Worm (Caenorhabditis elegans): ENCODE results near the gene K02E10.4.
A peak's percentile ranks its signal among the peaks of the same experiment; 100 is the strongest.

The K02E10.4 gene

DNA sequence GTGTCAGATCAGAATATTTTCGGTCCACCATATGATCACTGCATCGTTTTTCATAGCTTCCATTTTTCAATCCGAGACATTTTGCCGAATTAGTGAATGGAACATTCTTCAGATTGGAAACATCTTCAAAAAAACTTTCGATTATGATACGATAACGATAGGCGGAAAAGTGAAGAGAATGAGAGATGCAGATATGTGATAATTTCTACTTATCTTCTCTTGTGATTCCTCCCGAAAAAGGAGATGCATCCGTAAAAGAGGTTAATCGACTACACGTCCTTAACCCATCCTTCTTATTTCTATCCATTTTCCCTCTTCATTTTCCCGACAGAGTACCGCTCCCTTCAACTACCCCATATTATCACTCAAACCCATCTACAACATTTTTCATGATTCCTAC is at the start of gene K02E10.4:
Gene K02E10.4 (plus strand): TSS at position 186 of the 400 bp plus-strand sequence.
- TF ChIP-seq mab-5 (tag; optimal IDR thresholded peaks at IDR 0.05), result no peak
- peak; percentile 53 for TF ChIP-seq elt-1 (tag; optimal IDR thresholded peaks at IDR 0.05; ENCODE audit: borderline replicate concordance, insufficient read depth)

DNA sequence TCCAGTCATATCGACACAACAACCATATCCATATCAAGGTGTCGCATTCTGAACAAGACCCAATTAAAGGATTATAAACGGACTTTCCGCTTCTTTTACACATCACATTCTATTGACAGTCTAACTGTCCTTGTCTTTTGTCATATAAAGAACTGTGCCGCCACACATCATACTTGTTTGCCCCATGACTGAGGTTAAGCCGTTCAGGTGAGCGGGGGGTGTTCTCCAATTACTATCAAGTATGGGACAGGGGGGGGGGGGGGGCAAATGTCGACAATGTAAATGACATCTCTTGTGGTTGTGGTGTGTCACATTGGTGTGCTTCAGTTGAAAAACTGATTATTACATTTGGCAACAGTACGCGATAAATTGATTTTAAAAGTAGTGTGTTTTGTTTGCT is 49.3 kb upstream of the K02E10.4 start:
- TF ChIP-seq ham-2 (GFP tag; optimal IDR thresholded peaks at IDR 0.05) (peak; percentile 4), elt-3 (tag; optimal IDR thresholded peaks at IDR 0.05) (no peak)

DNA sequence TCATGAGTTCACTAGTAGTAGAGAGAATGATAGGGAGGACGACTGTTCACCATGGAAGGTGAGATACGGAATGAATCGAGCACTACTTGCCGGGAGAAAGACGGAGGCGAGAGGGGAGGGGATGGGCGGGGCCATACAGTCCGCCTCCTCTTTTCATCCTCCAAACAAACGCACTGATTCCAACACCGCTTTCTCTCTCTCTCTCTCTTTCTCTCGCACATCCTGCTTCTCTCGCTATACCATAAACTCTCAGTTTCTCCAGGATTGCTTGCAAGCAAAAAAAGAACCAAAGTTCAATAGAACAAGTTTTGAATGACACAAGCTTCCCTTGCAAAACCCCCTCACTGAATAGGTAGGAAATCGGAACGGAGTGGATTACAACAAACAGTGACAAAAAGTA is 47.7 kb upstream of the K02E10.4 start:
- TF ChIP-seq nhr-76 (tag; optimal IDR thresholded peaks at IDR 0.05) (no peak), elt-3 (tag; optimal IDR thresholded peaks at IDR 0.05) (no peak), blmp-1 (tag; optimal IDR thresholded peaks at IDR 0.05) (peak; percentile 13), hlh-1 (tag; optimal IDR thresholded peaks at IDR 0.05) (no peak), ham-2 (GFP tag; optimal IDR thresholded peaks at IDR 0.05) (peak; percentile 2)

DNA sequence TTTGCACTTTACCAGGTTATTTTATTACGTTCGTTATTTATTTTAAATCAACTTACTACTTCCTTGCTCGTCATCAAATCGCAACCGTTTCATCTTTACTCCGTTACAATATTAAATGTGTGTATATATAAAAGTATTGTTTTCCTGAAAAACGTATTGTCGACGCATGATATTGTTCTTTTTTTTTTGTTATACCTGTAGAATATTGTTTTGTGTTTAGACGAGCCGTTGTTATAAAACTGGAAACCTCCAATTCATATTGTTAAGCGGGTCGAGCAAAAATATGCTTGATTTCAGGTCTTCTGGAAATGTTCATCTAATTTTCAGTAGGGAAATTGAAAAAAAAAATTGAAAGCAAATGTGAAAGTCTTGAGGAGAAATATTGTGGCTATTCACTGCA is 44.2 kb upstream of the K02E10.4 start, which contains the start of gene gid-2:
Gene gid-2 (minus strand): TSS at position 101 of the 400 bp plus-strand sequence.
- TF ChIP-seq cnd-1 (tag; optimal IDR thresholded peaks at IDR 0.05) (no peak), ceh-83 (GFP tag; optimal IDR thresholded peaks at IDR 0.05) (no peak), unc-120 (tag; optimal IDR thresholded peaks at IDR 0.05; ENCODE audit: poor library complexity, severe bottlenecking) (no peak), pha-4 (tag; optimal IDR thresholded peaks at IDR 0.05) (no peak), elt-1 (tag; optimal IDR thresholded peaks at IDR 0.05; ENCODE audit: borderline replicate concordance, insufficient read depth) (no peak), ceh-43 (GFP tag; optimal IDR thresholded peaks at IDR 0.05) (no peak), lin-32 (GFP tag; optimal IDR thresholded peaks at IDR 0.05) (no peak), elt-3 (tag; optimal IDR thresholded peaks at IDR 0.05) (no peak), tbx-8 (GFP tag; optimal IDR thresholded peaks at IDR 0.05) (no peak), blmp-1 (tag; optimal IDR thresholded peaks at IDR 0.05) (no peak)

DNA sequence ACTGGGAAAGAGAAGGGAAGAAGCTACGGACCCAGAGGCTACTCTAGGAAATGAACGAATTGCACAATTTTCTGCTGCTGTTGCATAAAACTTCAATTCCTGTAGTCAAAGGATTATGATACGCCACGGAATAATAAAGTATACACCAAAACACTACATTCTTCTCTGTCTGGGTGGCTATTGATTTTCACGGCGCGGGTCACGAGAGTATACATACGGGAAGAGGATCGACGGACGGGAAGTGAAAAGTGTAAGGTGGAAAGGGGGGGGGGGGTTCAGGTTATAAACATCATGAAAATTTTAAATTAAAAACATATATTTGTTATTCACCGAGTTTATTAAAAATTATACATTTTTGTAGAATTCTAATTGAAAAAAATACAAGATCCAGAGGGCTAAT is 43.8 kb upstream of the K02E10.4 start:
- TF ChIP-seq flh-1 (GFP tag; optimal IDR thresholded peaks at IDR 0.05) (no peak), zip-8 (tag; optimal IDR thresholded peaks at IDR 0.05) (no peak), nhr-28 (tag; optimal IDR thresholded peaks at IDR 0.05) (no peak), tbx-8 (GFP tag; optimal IDR thresholded peaks at IDR 0.05) (no peak)

DNA sequence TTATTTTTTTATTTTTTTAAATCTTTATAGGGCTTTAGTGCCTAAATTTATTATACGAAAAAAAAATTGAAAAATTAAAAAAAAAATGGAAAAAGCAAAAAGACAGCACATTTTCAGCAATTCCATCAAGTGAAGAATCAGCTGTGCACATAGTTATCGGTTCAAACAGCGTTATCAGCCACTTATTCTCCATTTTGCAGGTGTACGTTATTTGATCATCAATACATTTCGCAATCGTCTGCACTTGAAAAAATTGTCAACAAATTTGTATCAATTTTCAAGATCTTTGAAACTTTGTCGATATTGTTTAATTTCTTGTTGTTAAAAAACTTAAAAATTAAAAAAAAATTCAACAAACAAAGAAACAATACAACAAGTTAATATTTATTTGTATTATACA is 43.3 kb upstream of the K02E10.4 start:
- no peak for TF ChIP-seq unc-39 (tag; optimal IDR thresholded peaks at IDR 0.05)
- TF ChIP-seq elt-3 (tag; optimal IDR thresholded peaks at IDR 0.05), result no peak
- no peak for TF ChIP-seq sptf-1 (tag; optimal IDR thresholded peaks at IDR 0.05)
- no peak for TF ChIP-seq tbx-8 (GFP tag; optimal IDR thresholded peaks at IDR 0.05)
- TF ChIP-seq sem-2 (GFP tag; optimal IDR thresholded peaks at IDR 0.05), result no peak
- TF ChIP-seq M03D4.4 (tag; optimal IDR thresholded peaks at IDR 0.05), result no peak
- TF ChIP-seq hlh-1 (tag; optimal IDR thresholded peaks at IDR 0.05), result no peak
- no peak for TF ChIP-seq lin-13 (tag; optimal IDR thresholded peaks at IDR 0.05)
- no peak for TF ChIP-seq ces-1 (GFP tag; optimal IDR thresholded peaks at IDR 0.05)
- no peak for TF ChIP-seq nhr-12 (tag; optimal IDR thresholded peaks at IDR 0.05)
- no peak for TF ChIP-seq ceh-39 (tag; optimal IDR thresholded peaks at IDR 0.05)
- TF ChIP-seq nhr-28 (tag; optimal IDR thresholded peaks at IDR 0.05), result no peak

DNA sequence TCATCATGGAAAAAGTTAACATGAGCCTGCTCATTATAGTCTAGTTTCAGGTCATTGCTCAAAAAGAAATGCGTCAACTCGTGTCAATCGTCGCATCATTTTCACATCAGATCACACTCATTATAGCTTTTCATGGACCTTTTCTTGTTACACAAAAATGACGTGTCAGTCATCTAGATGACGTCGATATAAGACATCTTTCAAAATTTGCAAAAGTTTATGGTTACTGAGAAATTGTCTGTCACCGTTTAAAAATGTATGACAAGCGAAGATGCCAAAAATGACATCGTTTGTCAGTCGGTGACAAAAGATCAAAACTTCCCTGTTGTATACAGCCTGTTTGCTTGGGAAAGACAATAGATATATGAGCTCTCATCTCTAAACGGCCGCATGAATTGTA is 41.9 kb upstream of the K02E10.4 start:
- TF ChIP-seq mep-1 (tag; optimal IDR thresholded peaks at IDR 0.05) (no peak), lin-32 (GFP tag; optimal IDR thresholded peaks at IDR 0.05) (no peak), ceh-83 (GFP tag; optimal IDR thresholded peaks at IDR 0.05) (no peak), elt-1 (tag; optimal IDR thresholded peaks at IDR 0.05; ENCODE audit: borderline replicate concordance, insufficient read depth) (no peak), nhr-237 (tag; optimal IDR thresholded peaks at IDR 0.05) (no peak), sem-2 (GFP tag; optimal IDR thresholded peaks at IDR 0.05) (no peak), pha-4 (tag; optimal IDR thresholded peaks at IDR 0.05) (no peak), nhr-28 (tag; optimal IDR thresholded peaks at IDR 0.05) (no peak), ham-2 (GFP tag; optimal IDR thresholded peaks at IDR 0.05) (no peak), sptf-1 (tag; optimal IDR thresholded peaks at IDR 0.05) (no peak)

Measured in whole organism, mixed stage, embryonic.